Worm (Caenorhabditis elegans): Measurements from ENCODE around the gene nape-1.

nape-1 gene

ce11 chrIV:3742426-3742839 is 1.8 kb upstream of the nape-1 start (continued):
- TF ChIP-seq B0336.3 (GFP tag; IDR thresholded peaks at IDR 0.05), result peak; percentile 69; the same call in 1 of the 2 replicates
- TF ChIP-seq ztf-26 (tag; optimal IDR thresholded peaks at IDR 0.05), result peak; percentile 20
- TF ChIP-seq akir-1 (GFP tag; optimal IDR thresholded peaks at IDR 0.05), result no peak
- TF ChIP-seq ets-4 (GFP tag; optimal IDR thresholded peaks at IDR 0.05), result peak; percentile 78
- TF ChIP-seq lin-26 (GFP tag; IDR thresholded peaks at IDR 0.05), result peak; percentile 70
- TF ChIP-seq rcor-1 (GFP tag; IDR thresholded peaks at IDR 0.05), result peak; percentile 48
- peak; percentile 20 for TF ChIP-seq tbp1 (GFP tag; optimal IDR thresholded peaks at IDR 0.05)
- TF ChIP-seq lin-40 (tag; optimal IDR thresholded peaks at IDR 0.05), result peak; percentile 60
- TF ChIP-seq F10E7.11 (tag; optimal IDR thresholded peaks at IDR 0.05), result no peak
- peak; percentile 17 for TF ChIP-seq F23B12.7 (tag; optimal IDR thresholded peaks at IDR 0.05; ENCODE audit: insufficient read depth)
- TF ChIP-seq efl-1 (GFP tag; optimal IDR thresholded peaks at IDR 0.05), result no peak
- TF ChIP-seq Y53F4B.3 (GFP tag; IDR thresholded peaks at IDR 0.05), result no peak
- TF ChIP-seq athp-1 (tag; optimal IDR thresholded peaks at IDR 0.05), result peak; percentile 18
- peak; percentile 38 for TF ChIP-seq ceh-27 (GFP tag; optimal IDR thresholded peaks at IDR 0.05)
- no peak for TF ChIP-seq attf-6 (GFP tag; IDR thresholded peaks at IDR 0.05)
- TF ChIP-seq cebp-1 (GFP tag; IDR thresholded peaks at IDR 0.05), result no peak
- peak; percentile 79 for TF ChIP-seq cebp-1 (tag; optimal IDR thresholded peaks at IDR 0.05)
- TF ChIP-seq ztf-6 (GFP tag; IDR thresholded peaks at IDR 0.05), result no peak
- peak; percentile 36 for TF ChIP-seq madf-10 (tag; optimal IDR thresholded peaks at IDR 0.05)
- no peak for TF ChIP-seq snpc-1.1 (tag; optimal IDR thresholded peaks at IDR 0.05; ENCODE audit: insufficient read depth)
- TF ChIP-seq mcd-1 (GFP tag; IDR thresholded peaks at IDR 0.05), result peak; percentile 67
- TF ChIP-seq ztf-25 (GFP tag; IDR thresholded peaks at IDR 0.05), result no peak
- TF ChIP-seq snpc-4 (GFP tag; optimal IDR thresholded peaks at IDR 0.05), result no peak
- peak in 2 of 4 experiments; percentile 31 to 75 for TF ChIP-seq snpc-4 (tag; optimal IDR thresholded peaks at IDR 0.05)
- no peak for TF ChIP-seq F52B5.7 (tag; optimal IDR thresholded peaks at IDR 0.05)
- no peak for TF ChIP-seq nhr-120 (GFP tag; IDR thresholded peaks at IDR 0.05)
- peak; percentile 25; the same call in 1 of the 2 replicates for TF ChIP-seq nfyb-1 (GFP tag; IDR thresholded peaks at IDR 0.05)
- TF ChIP-seq hmg-1.2 (GFP tag; IDR thresholded peaks at IDR 0.05), result peak; percentile 87
- TF ChIP-seq lir-1 (GFP tag; conservative IDR thresholded peaks at IDR 0.05), result no peak
- no peak for TF ChIP-seq F55B11.4 (tag; optimal IDR thresholded peaks at IDR 0.05; ENCODE audit: borderline replicate concordance, insufficient read depth)
- peak; percentile 72 for TF ChIP-seq somi-1 (GFP tag; optimal IDR thresholded peaks at IDR 0.05)
- peak; percentile 48 for TF ChIP-seq nhr-80 (tag; optimal IDR thresholded peaks at IDR 0.05)
- TF ChIP-seq ccch-3 (GFP tag; optimal IDR thresholded peaks at IDR 0.05), result no peak
- TF ChIP-seq ztf-22 (GFP tag; optimal IDR thresholded peaks at IDR 0.05), result peak; percentile 3
- peak; percentile 72 for TF ChIP-seq K12H6.12 (tag; optimal IDR thresholded peaks at IDR 0.05)
- peak; percentile 67; the same call in 1 of the 2 replicates for TF ChIP-seq dox-1 (GFP tag; IDR thresholded peaks at IDR 0.05)
- TF ChIP-seq hlh-12 (tag; optimal IDR thresholded peaks at IDR 0.05), result no peak
- peak; percentile 32 for TF ChIP-seq atf-7 (tag; optimal IDR thresholded peaks at IDR 0.05)

- TF ChIP-seq rec-8 (tag; optimal IDR thresholded peaks at IDR 0.05) (no peak), Y56A3A.18 (GFP tag; IDR thresholded peaks at IDR 0.05) (no peak), lsy-27 (tag; optimal IDR thresholded peaks at IDR 0.05; ENCODE audit: borderline replicate concordance, insufficient read depth) (no peak), attf-6 (GFP tag; IDR thresholded peaks at IDR 0.05) (no peak), him-1 (tag; optimal IDR thresholded peaks at IDR 0.05) (no peak), F57A8.1 (GFP tag; optimal IDR thresholded peaks at IDR 0.05) (no peak), bed-2 (GFP tag; IDR thresholded peaks at IDR 0.05) (no peak), sdz-38 (tag; optimal IDR thresholded peaks at IDR 0.05) (no peak), rcor-1 (GFP tag; IDR thresholded peaks at IDR 0.05) (no peak), F49E8.2 (tag; optimal IDR thresholded peaks at IDR 0.05; ENCODE audit: insufficient read depth) (no peak), snpc-3.4 (tag; optimal IDR thresholded peaks at IDR 0.05) (no peak), F33H1.4 (GFP tag; IDR thresholded peaks at IDR 0.05) (no peak), chd-7 (tag; optimal IDR thresholded peaks at IDR 0.05) (no peak), atf-7 (tag; optimal IDR thresholded peaks at IDR 0.05) (no peak), nhr-80 (tag; optimal IDR thresholded peaks at IDR 0.05) (no peak)
Measured at ce11 chrIV:3741874-3742273, 1.2 kb upstream of the nape-1 start.
